Worm (Caenorhabditis elegans) whole organism, mixed stage, embryonic: ENCODE results near the gene C47E8.1.

Experiments used
- M03D4.4 ChIP-seq: sonication (generic microtip); optimal IDR thresholded peaks from 2 replicates; lab custom pipeline; 2017; ENCODE audit warnings: mild to moderate bottlenecking, missing genetic modification characterization, missing compliant biosample characterization
- blmp-1 ChIP-seq: fragments of 150-350 bp; optimal IDR thresholded peaks from 2 replicates; lab custom pipeline; 2014; ENCODE audit warnings: missing biosample characterization, missing genetic modification characterization
- ceh-39 ChIP-seq: fragments of 150-350 bp; optimal IDR thresholded peaks from 2 replicates; lab custom pipeline; 2014; ENCODE audit warnings: missing biosample characterization, missing genetic modification characterization
- ceh-43 ChIP-seq: fragments of 200-800 bp; sonication (Bioruptor generic); optimal IDR thresholded peaks from 2 replicates; lab custom pipeline; 2018; ENCODE audit warnings: mild to moderate bottlenecking, missing genetic modification characterization, moderate library complexity, missing compliant biosample characterization
- ceh-83 ChIP-seq: fragments of 200-800 bp; sonication (Bioruptor generic); optimal IDR thresholded peaks from 2 replicates; lab custom pipeline; 2018; ENCODE audit warnings: mild to moderate bottlenecking, missing genetic modification characterization, missing compliant biosample characterization
- ces-1 ChIP-seq: fragments of 150-350 bp; optimal IDR thresholded peaks from 2 replicates; lab custom pipeline; 2014; ENCODE audit warnings: missing biosample characterization, missing genetic modification reagents, missing genetic modification characterization
- cnd-1 ChIP-seq: fragments of 200-800 bp; sonication (Bioruptor generic); optimal IDR thresholded peaks from 2 replicates; lab custom pipeline; 2018; ENCODE audit warnings: mild to moderate bottlenecking, missing genetic modification characterization, missing compliant biosample characterization
- drap-1 ChIP-seq: fragments of 200-800 bp; sonication (Bioruptor generic); optimal IDR thresholded peaks from 3 replicates; lab custom pipeline; 2018; ENCODE audit warnings: mild to moderate bottlenecking, missing genetic modification characterization, missing compliant biosample characterization
- elt-1 ChIP-seq: sonication (generic microtip); optimal IDR thresholded peaks from 2 replicates; lab custom pipeline; 2017; ENCODE audit warnings: missing genetic modification characterization, mild to moderate bottlenecking, missing compliant biosample characterization, antibody characterized with exemption, moderate library complexity, borderline replicate concordance; ENCODE audit not compliant: insufficient read depth
- elt-3 ChIP-seq: fragments of 150-350 bp; optimal IDR thresholded peaks from 2 replicates; lab custom pipeline; 2014; ENCODE audit warnings: missing biosample characterization, missing genetic modification characterization
- flh-1 ChIP-seq: fragments of 200-800 bp; sonication (Bioruptor generic); optimal IDR thresholded peaks from 2 replicates; lab custom pipeline; 2018; ENCODE audit warnings: mild to moderate bottlenecking, missing genetic modification characterization, moderate library complexity, missing compliant biosample characterization
- ham-2 ChIP-seq: fragments of 200-800 bp; sonication (Bioruptor generic); optimal IDR thresholded peaks from 2 replicates; lab custom pipeline; 2018; ENCODE audit warnings: mild to moderate bottlenecking, missing genetic modification characterization, missing compliant biosample characterization
- hlh-1 ChIP-seq: fragments of 150-350 bp; optimal IDR thresholded peaks from 2 replicates; lab custom pipeline; 2014; ENCODE audit warnings: missing biosample characterization, missing genetic modification reagents, missing genetic modification characterization
- lin-32 ChIP-seq: fragments of 200-800 bp; sonication (Bioruptor generic); optimal IDR thresholded peaks from 2 replicates; lab custom pipeline; 2018; ENCODE audit warnings: mild to moderate bottlenecking, missing genetic modification characterization, missing compliant biosample characterization
- lsy-2 ChIP-seq: fragments of 150-350 bp; optimal IDR thresholded peaks from 2 replicates; lab custom pipeline; 2014; ENCODE audit warnings: missing biosample characterization, missing genetic modification characterization
- mab-5 ChIP-seq: fragments of 150-350 bp; optimal IDR thresholded peaks from 2 replicates; lab custom pipeline; 2014; ENCODE audit warnings: missing biosample characterization, missing genetic modification characterization
- mep-1 ChIP-seq: fragments of 150-350 bp; optimal IDR thresholded peaks from 2 replicates; lab custom pipeline; 2017; ENCODE audit warnings: missing biosample characterization, missing genetic modification reagents, missing genetic modification characterization, inconsistent platforms
- nhr-12 ChIP-seq: fragments of 150-350 bp; optimal IDR thresholded peaks from 2 replicates; lab custom pipeline; 2014; ENCODE audit warnings: missing biosample characterization, missing genetic modification characterization
- nhr-2 ChIP-seq: fragments of 150-350 bp; optimal IDR thresholded peaks from 2 replicates; lab custom pipeline; 2014; ENCODE audit warnings: missing biosample characterization, missing genetic modification characterization
- nhr-237 ChIP-seq: fragments of 150-350 bp; optimal IDR thresholded peaks from 2 replicates; lab custom pipeline; 2014; ENCODE audit warnings: missing biosample characterization, missing genetic modification characterization
- nhr-28 ChIP-seq: fragments of 150-350 bp; optimal IDR thresholded peaks from 2 replicates; lab custom pipeline; 2014; ENCODE audit warnings: missing biosample characterization, missing genetic modification characterization
- pha-4 ChIP-seq: fragments of 150-350 bp; optimal IDR thresholded peaks from 2 replicates; lab custom pipeline; 2018; ENCODE audit warnings: missing biosample characterization, missing genetic modification reagents, missing genetic modification characterization
- sem-2 ChIP-seq: fragments of 200-800 bp; sonication (Bioruptor generic); optimal IDR thresholded peaks from 2 replicates; lab custom pipeline; 2018; ENCODE audit warnings: mild to moderate bottlenecking, missing genetic modification characterization, missing compliant biosample characterization
- snpc-4 ChIP-seq: fragments of 150-350 bp; optimal IDR thresholded peaks from 2 replicates; lab custom pipeline; 2014; ENCODE audit warnings: missing biosample characterization, missing genetic modification characterization
- tbx-8 ChIP-seq: fragments of 200-800 bp; sonication (Bioruptor generic); optimal IDR thresholded peaks from 2 replicates; lab custom pipeline; 2018; ENCODE audit warnings: mild to moderate bottlenecking, missing genetic modification characterization, moderate library complexity, missing compliant biosample characterization
- unc-120 ChIP-seq: sonication (generic microtip); optimal IDR thresholded peaks from 2 replicates; lab custom pipeline; 2017; ENCODE audit warnings: missing genetic modification characterization, missing compliant biosample characterization; ENCODE audit not compliant: poor library complexity, severe bottlenecking
- unc-39 ChIP-seq: fragments of 150-350 bp; optimal IDR thresholded peaks from 2 replicates; lab custom pipeline; 2014; ENCODE audit warnings: missing biosample characterization, missing genetic modification characterization
- unc-62 ChIP-seq: fragments of 150-350 bp; optimal IDR thresholded peaks from 2 replicates; lab custom pipeline; 2014; ENCODE audit warnings: missing biosample characterization, missing genetic modification reagents, missing genetic modification characterization
- zip-8 ChIP-seq: fragments of 150-350 bp; optimal IDR thresholded peaks from 2 replicates; lab custom pipeline; 2014; ENCODE audit warnings: missing biosample characterization, missing genetic modification characterization
- ztf-11 ChIP-seq: fragments of 150-350 bp; optimal IDR thresholded peaks from 2 replicates; lab custom pipeline; 2014; ENCODE audit warnings: missing biosample characterization, missing genetic modification characterization

C47E8.1 gene

ce11 chrV:14665728-14666127 lies at the start of gene C47E8.1:
TSS of gene C47E8.1 (plus strand) at chrV:14666028.
- TF ChIP-seq zip-8 (tag; lab: Kevin White, UChicago), result no peak
- TF ChIP-seq mab-5 (tag; lab: Kevin White, UChicago), result no peak
- no peak for TF ChIP-seq ces-1 (GFP tag; lab: Kevin White, UChicago)
- no peak for TF ChIP-seq hlh-1 (tag; lab: Kevin White, UChicago)
- TF ChIP-seq snpc-4, result no peak
- no peak for TF ChIP-seq unc-120 (tag; lab: Kevin White, UChicago)
- TF ChIP-seq ceh-39 (tag; lab: Kevin White, UChicago), result no peak
- no peak for TF ChIP-seq tbx-8 (GFP tag; lab: Kevin White, UChicago)
- no peak for TF ChIP-seq nhr-2 (tag; lab: Kevin White, UChicago)
- no peak for TF ChIP-seq nhr-237
- TF ChIP-seq ham-2 (GFP tag; lab: Kevin White, UChicago), result no peak
- no peak for TF ChIP-seq ceh-83
- TF ChIP-seq lin-32 (GFP tag; lab: Kevin White, UChicago), result no peak
- TF ChIP-seq blmp-1 (tag; lab: Kevin White, UChicago), result no peak
- TF ChIP-seq elt-1, result no peak
- no peak for TF ChIP-seq sem-2
- no peak for TF ChIP-seq flh-1 (GFP tag; lab: Kevin White, UChicago)
- no peak for TF ChIP-seq drap-1 (GFP tag; lab: Kevin White, UChicago)

ce11 chrV:14617711-14618110 lies 48.1 kb upstream of the C47E8.1 start:
- TF ChIP-seq ceh-43 (GFP tag; lab: Kevin White, UChicago) (no peak), ztf-11 (tag; lab: Kevin White, UChicago) (no peak), unc-120 (tag; lab: Kevin White, UChicago) (no peak), mab-5 (tag; lab: Kevin White, UChicago) (no peak), zip-8 (tag; lab: Kevin White, UChicago) (no peak), nhr-12 (tag; lab: Kevin White, UChicago) (no peak), ceh-39 (tag; lab: Kevin White, UChicago) (no peak), pha-4 (tag; lab: Kevin White, UChicago) (no peak), nhr-2 (tag; lab: Kevin White, UChicago) (no peak), ceh-83 (no peak), unc-39 (tag; lab: Kevin White, UChicago) (no peak), cnd-1 (tag; lab: Kevin White, UChicago) (no peak)

DNA sequence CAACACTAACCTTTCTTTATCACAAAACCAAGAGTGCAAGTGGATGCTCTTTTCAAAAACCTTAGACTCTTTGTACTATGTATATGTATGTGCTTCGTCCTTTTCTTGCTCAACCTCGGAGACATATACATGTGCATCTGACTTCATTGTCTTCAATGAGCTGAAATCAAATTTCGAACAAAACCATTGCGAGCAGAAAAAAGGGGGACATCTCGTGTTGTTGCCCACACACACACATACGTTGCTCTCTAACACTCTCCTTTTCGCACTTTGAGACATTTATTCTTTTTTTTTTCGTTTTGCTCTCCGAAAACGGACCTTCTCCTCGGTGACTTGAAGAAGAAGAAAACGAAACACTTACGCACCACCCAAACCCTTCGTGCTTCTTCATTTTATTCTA lies 45.5 kb upstream of the C47E8.1 start:
- TF ChIP-seq ces-1 (GFP tag; lab: Kevin White, UChicago), result peak; percentile 57
- no peak for TF ChIP-seq flh-1 (GFP tag; lab: Kevin White, UChicago)

DNA sequence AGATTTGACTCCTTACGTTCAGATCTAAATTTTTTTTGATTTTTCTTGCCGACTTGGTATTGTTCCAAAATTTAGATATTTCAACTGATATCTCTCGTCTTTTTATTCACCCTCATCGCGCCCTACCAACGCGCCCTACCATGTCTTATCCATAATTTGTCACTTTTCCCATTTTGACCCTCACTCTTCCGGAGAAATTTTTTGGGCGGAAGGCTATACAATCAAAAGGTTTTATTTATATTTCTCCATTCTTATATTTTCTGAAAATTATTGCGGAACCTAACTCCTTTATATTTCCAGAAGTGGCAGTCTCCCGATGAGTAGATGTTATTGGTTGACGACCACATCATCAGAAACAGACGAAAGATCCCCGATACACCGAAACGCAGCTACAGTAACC lies 45.0 kb upstream of the C47E8.1 start, which contains the start of gene hot-1:
Gene hot-1, plus strand, starts transcription at position 301 of the 400 bp plus-strand sequence.
- no peak for TF ChIP-seq elt-3 (tag; lab: Kevin White, UChicago)
- TF ChIP-seq hlh-1 (tag; lab: Kevin White, UChicago), result no peak
- TF ChIP-seq ceh-43 (GFP tag; lab: Kevin White, UChicago), result no peak
- no peak for TF ChIP-seq flh-1 (GFP tag; lab: Kevin White, UChicago)
- no peak for TF ChIP-seq unc-39 (tag; lab: Kevin White, UChicago)
- TF ChIP-seq unc-62, result no peak
- TF ChIP-seq nhr-2 (tag; lab: Kevin White, UChicago), result no peak
- TF ChIP-seq M03D4.4, result no peak
- no peak for TF ChIP-seq nhr-28 (tag; lab: Kevin White, UChicago)
- no peak for TF ChIP-seq ceh-39 (tag; lab: Kevin White, UChicago)
- no peak for TF ChIP-seq mab-5 (tag; lab: Kevin White, UChicago)
- no peak for TF ChIP-seq tbx-8 (GFP tag; lab: Kevin White, UChicago)
- no peak for TF ChIP-seq ztf-11 (tag; lab: Kevin White, UChicago)
- no peak for TF ChIP-seq ces-1 (GFP tag; lab: Kevin White, UChicago)
- TF ChIP-seq pha-4 (tag; lab: Kevin White, UChicago), result no peak
- TF ChIP-seq, all 35 proteins: peak for 0

DNA sequence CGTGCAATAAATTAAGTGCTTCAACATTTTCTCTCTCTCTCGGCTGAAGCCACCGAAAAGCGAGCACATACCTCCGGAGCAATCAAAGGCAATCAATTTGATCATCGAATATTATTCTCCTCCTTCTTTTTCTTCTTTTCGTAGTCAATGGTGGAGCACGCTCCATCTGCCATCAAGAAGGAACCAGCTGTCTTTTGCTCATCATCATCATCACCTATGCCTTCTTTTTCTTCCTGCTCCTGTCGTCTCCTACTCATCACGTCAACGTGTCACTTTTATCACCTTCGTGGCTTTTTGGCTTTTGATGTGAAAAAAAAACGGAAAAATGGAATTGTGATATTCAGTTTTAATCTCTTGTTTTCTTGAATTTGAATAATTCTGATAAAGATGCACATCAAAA lies 40.2 kb upstream of the C47E8.1 start:
- TF ChIP-seq pha-4 (tag; lab: Kevin White, UChicago) (no peak), nhr-2 (tag; lab: Kevin White, UChicago) (no peak), unc-62 (peak; percentile 95), ham-2 (GFP tag; lab: Kevin White, UChicago) (no peak), unc-120 (tag; lab: Kevin White, UChicago) (peak; percentile 54), blmp-1 (tag; lab: Kevin White, UChicago) (no peak), mep-1 (tag; lab: Kevin White, UChicago) (no peak), ceh-39 (tag; lab: Kevin White, UChicago) (no peak), sem-2 (no peak), hlh-1 (tag; lab: Kevin White, UChicago) (peak; percentile 80), mab-5 (tag; lab: Kevin White, UChicago) (no peak), ceh-43 (GFP tag; lab: Kevin White, UChicago) (no peak), lsy-2 (no peak)
